Worm (Caenorhabditis elegans) whole organism, L4/young adult: ENCODE data around the gene idpb-3.

Experiments
- dao-5 ChIP-seq: sonication (generic microtip); optimal IDR thresholded peaks from 2 replicates; lab custom pipeline; 2016; ENCODE audit warnings: missing genotype, missing genetic modification characterization, moderate library complexity, missing compliant biosample characterization
- him-1 ChIP-seq: sonication (generic microtip); optimal IDR thresholded peaks from 2 replicates; lab custom pipeline; 2016; ENCODE audit warnings: missing genotype, missing genetic modification reagents, missing genetic modification characterization, missing compliant biosample characterization

ce11 chrII:5055129-5055666 lies 46.4 kb downstream of the idpb-3 start, which contains the start of the genes ify-1 and rpl-22:
- TF ChIP-seq dao-5 (no peak), him-1 (tag; lab: Kevin White, UChicago) (peak; percentile 76)
